Worm (Caenorhabditis elegans): ENCODE results near the gene pod-2.

- no peak for TF ChIP-seq W03F9.2 (tag; optimal IDR thresholded peaks at IDR 0.05)
- no peak for TF ChIP-seq him-1 (tag; optimal IDR thresholded peaks at IDR 0.05)
Observed at ce11 chrII:1114133-1114532, 22.5 kb upstream of the pod-2 start, which contains the start of gene lips-12.

Measured in whole organism, L4/young adult.